Fruit fly (Drosophila melanogaster) whole organism, embryonic: ENCODE results near the gene org-1.
A peak's percentile ranks its signal among the peaks of the same experiment; 100 is the strongest.

ENCODE experiments used
- Atf-2 ChIP-seq: fragments of 200-800 bp; sonication (Bioruptor generic); optimal IDR thresholded peaks from 2 replicates; lab custom pipeline; 2016; ENCODE audit warnings: missing biosample characterization, missing genetic modification characterization
- Atf6 ChIP-seq: fragments of 200-800 bp; sonication (Bioruptor generic); IDR thresholded peaks from 2 replicates; pipeline ENCODE4 v1.3.6; 2022; ENCODE audit warnings: missing biosample characterization, missing genetic modification characterization
- CG10543 ChIP-seq: fragments of 200-800 bp; sonication (Bioruptor generic); optimal IDR thresholded peaks from 3 replicates; lab custom pipeline; 2017; ENCODE audit warnings: missing biosample characterization, mild to moderate bottlenecking, missing genetic modification characterization, moderate library complexity
- CG10959 ChIP-seq: fragments of 200-800 bp; sonication (Bioruptor generic); IDR thresholded peaks from 2 replicates; pipeline ENCODE4 v1.3.6; 2022; ENCODE audit warnings: missing biosample characterization, missing genetic modification characterization
- CG11398 ChIP-seq: fragments of 200-800 bp; sonication (Bioruptor generic); optimal IDR thresholded peaks from 2 replicates; lab custom pipeline; 2016; ENCODE audit warnings: missing biosample characterization, missing genetic modification characterization
- CG11560 ChIP-seq: fragments of 200-800 bp; sonication (Bioruptor generic); IDR thresholded peaks from 3 replicates; pipeline ENCODE4 v1.3.6; 2022; ENCODE audit warnings: missing biosample characterization, missing genetic modification characterization
- CG12155 ChIP-seq: fragments of 200-800 bp; sonication (Bioruptor generic); optimal IDR thresholded peaks from 3 replicates; lab custom pipeline; 2016; ENCODE audit warnings: missing biosample characterization, missing genetic modification characterization
- CG12236 ChIP-seq: fragments of 200-800 bp; sonication (Bioruptor generic); optimal IDR thresholded peaks from 2 replicates; lab custom pipeline; 2016; ENCODE audit warnings: missing biosample characterization, missing genetic modification characterization
- CG12769 ChIP-seq: fragments of 200-800 bp; sonication (Bioruptor generic); optimal IDR thresholded peaks from 2 replicates; lab custom pipeline; 2019; ENCODE audit warnings: missing biosample characterization, mild to moderate bottlenecking, missing genetic modification characterization, moderate library complexity
- CG14014 ChIP-seq: fragments of 200-800 bp; sonication (Bioruptor generic); IDR thresholded peaks from 2 replicates; pipeline ENCODE4 v1.3.6; 2022; ENCODE audit warnings: missing biosample characterization, missing genetic modification characterization
- CG16813 ChIP-seq: fragments of 200-800 bp; sonication (Bioruptor generic); IDR thresholded peaks from 3 replicates; pipeline ENCODE4 v1.3.6; 2022; ENCODE audit warnings: missing biosample characterization, missing genetic modification characterization; ENCODE audit not compliant: partially characterized antibody
- CG17802 ChIP-seq: fragments of 200-800 bp; sonication (Bioruptor generic); optimal IDR thresholded peaks from 2 replicates; lab custom pipeline; 2018; ENCODE audit warnings: missing biosample characterization, mild to moderate bottlenecking, missing genetic modification characterization, moderate library complexity
- CG17912 ChIP-seq: fragments of 200-800 bp; sonication (Bioruptor generic); optimal IDR thresholded peaks from 2 replicates; lab custom pipeline; 2018; ENCODE audit warnings: missing biosample characterization, mild to moderate bottlenecking, missing genetic modification characterization
- CG3995 ChIP-seq: fragments of 200-800 bp; sonication (Bioruptor generic); optimal IDR thresholded peaks from 3 replicates; lab custom pipeline; 2016; ENCODE audit warnings: missing biosample characterization, missing genetic modification characterization
- CG4617 ChIP-seq: fragments of 200-800 bp; sonication (Bioruptor generic); optimal IDR thresholded peaks from 3 replicates; lab custom pipeline; 2016; ENCODE audit warnings: missing biosample characterization, missing genetic modification characterization, borderline replicate concordance
- CG4707 ChIP-seq: fragments of 200-800 bp; sonication (Bioruptor generic); optimal IDR thresholded peaks from 2 replicates; lab custom pipeline; 2018; ENCODE audit warnings: missing biosample characterization, mild to moderate bottlenecking, missing genetic modification characterization, moderate library complexity
- CG6175 ChIP-seq: fragments of 200-800 bp; sonication (Bioruptor generic); IDR thresholded peaks from 3 replicates; pipeline ENCODE4 v1.3.6; 2022; ENCODE audit warnings: missing biosample characterization, missing genetic modification characterization
- CG7357 ChIP-seq: fragments of 200-800 bp; sonication (Bioruptor generic); IDR thresholded peaks from 3 replicates; pipeline ENCODE4 v1.3.6; 2022; ENCODE audit warnings: missing biosample characterization, missing genetic modification characterization
- CG9727 ChIP-seq: fragments of 200-800 bp; sonication (Bioruptor generic); optimal IDR thresholded peaks from 3 replicates; lab custom pipeline; 2017; ENCODE audit warnings: missing biosample characterization, mild to moderate bottlenecking, missing genetic modification characterization
- CG9797 ChIP-seq: fragments of 200-800 bp; sonication (Bioruptor generic); optimal IDR thresholded peaks from 3 replicates; lab custom pipeline; 2018; ENCODE audit warnings: missing biosample characterization, mild to moderate bottlenecking, missing genetic modification characterization
- Dbx ChIP-seq: fragments of 200-800 bp; sonication (Bioruptor generic); IDR thresholded peaks from 3 replicates; pipeline ENCODE4 v1.3.6; 2022; ENCODE audit warnings: missing biosample characterization, missing genetic modification characterization
- Doc2 ChIP-seq: fragments of 200-800 bp; sonication (Bioruptor generic); IDR thresholded peaks from 2 replicates; pipeline ENCODE4 v1.3.6; 2022; ENCODE audit warnings: missing biosample characterization, missing genetic modification characterization
- E2f1 ChIP-seq: fragments of 200-800 bp; sonication (Bioruptor generic); IDR thresholded peaks from 2 replicates; pipeline ENCODE4 v1.3.6; 2022; ENCODE audit warnings: missing biosample characterization, missing genetic modification characterization
- HmgD ChIP-seq: fragments of 200-800 bp; sonication (Bioruptor generic); optimal IDR thresholded peaks from 3 replicates; lab custom pipeline; 2016; ENCODE audit warnings: missing biosample characterization, missing genetic modification characterization
- Kr ChIP-seq: fragments of 200-800 bp; sonication (Bioruptor generic); optimal IDR thresholded peaks from 2 replicates; lab custom pipeline; 2017; ENCODE audit warnings: missing biosample characterization, mild to moderate bottlenecking, missing genetic modification characterization
- Mad ChIP-seq: fragments of 200-800 bp; sonication (Bioruptor generic); optimal IDR thresholded peaks from 2 replicates; lab custom pipeline; 2016; ENCODE audit warnings: missing biosample characterization, missing genetic modification characterization
- Med ChIP-seq: fragments of 200-800 bp; sonication (Bioruptor generic); peaks from one replicate; lab custom pipeline; 2016; ENCODE audit warnings: missing biosample characterization, missing genetic modification characterization, mild to moderate bottlenecking, inconsistent platforms, moderate library complexity
- Nf-YA ChIP-seq: fragments of 200-800 bp; sonication (Bioruptor generic); IDR thresholded peaks from 2 replicates; pipeline ENCODE4 v1.3.6; 2022; ENCODE audit warnings: missing biosample characterization, missing genetic modification characterization
- Oaz ChIP-seq: fragments of 200-800 bp; sonication (Bioruptor generic); IDR thresholded peaks from 2 replicates; pipeline ENCODE4 v1.3.6; 2022; ENCODE audit warnings: missing biosample characterization, missing genetic modification characterization
- Optix ChIP-seq: fragments of 200-800 bp; sonication (Bioruptor generic); IDR thresholded peaks from 3 replicates; pipeline ENCODE4 v1.3.6; 2022; ENCODE audit warnings: missing biosample characterization, missing genetic modification characterization
- TFAM ChIP-seq: fragments of 200-800 bp; sonication (Bioruptor generic); optimal IDR thresholded peaks from 2 replicates; lab custom pipeline; 2017; ENCODE audit warnings: missing biosample characterization, missing genetic modification characterization, inconsistent platforms
- ato ChIP-seq: fragments of 200-800 bp; sonication (Bioruptor generic); IDR thresholded peaks from 2 replicates; pipeline ENCODE4 v1.3.6; 2022; ENCODE audit warnings: missing biosample characterization, missing genetic modification characterization; ENCODE audit not compliant: partially characterized antibody
- az2 ChIP-seq: fragments of 200-800 bp; sonication (Bioruptor generic); optimal IDR thresholded peaks from 3 replicates; lab custom pipeline; 2016; ENCODE audit warnings: missing biosample characterization, missing genetic modification characterization
- fd64A ChIP-seq: fragments of 200-800 bp; sonication (Bioruptor generic); optimal IDR thresholded peaks from 3 replicates; lab custom pipeline; 2018; ENCODE audit warnings: missing biosample characterization, mild to moderate bottlenecking, missing genetic modification characterization
- gem ChIP-seq: fragments of 200-800 bp; sonication (Bioruptor generic); optimal IDR thresholded peaks from 2 replicates; lab custom pipeline; 2019; ENCODE audit warnings: missing biosample characterization, mild to moderate bottlenecking, missing genetic modification characterization, moderate library complexity
- grn ChIP-seq: fragments of 200-800 bp; sonication (Bioruptor generic); optimal IDR thresholded peaks from 3 replicates; lab custom pipeline; 2017; ENCODE audit warnings: missing biosample characterization, missing genetic modification characterization
- gro ChIP-seq: fragments of 200-800 bp; sonication (Bioruptor generic); optimal IDR thresholded peaks from 2 replicates; lab custom pipeline; 2016; ENCODE audit warnings: missing biosample characterization, missing genetic modification characterization
- lov ChIP-seq, 2 experiments: fragments of 200-800 bp in 1 of 2; fragments of >200 bp in 1 of 2; sonication (Bioruptor generic) in 1 of 2; IDR thresholded peaks in 1 of 2; optimal IDR thresholded peaks in 1 of 2; 2 replicates in 1 of 2; 3 replicates in 1 of 2; pipeline versions ENCODE4 v1.3.6 to Lab custom; 2017 to 2022; ENCODE audit warnings: missing biosample characterization in 1 of 2, missing genetic modification characterization in 1 of 2
- nerfin-1 ChIP-seq: fragments of 200-800 bp; sonication (Bioruptor generic); optimal IDR thresholded peaks from 3 replicates; lab custom pipeline; 2019; ENCODE audit warnings: missing biosample characterization, mild to moderate bottlenecking, missing genetic modification characterization, moderate library complexity
- nom ChIP-seq: fragments of 200-800 bp; sonication (Bioruptor generic); optimal IDR thresholded peaks from 2 replicates; lab custom pipeline; 2017; ENCODE audit warnings: missing biosample characterization, missing genetic modification characterization, mild to moderate bottlenecking, moderate library complexity, missing genetic modification reagents
- pb ChIP-seq: fragments of 200-800 bp; sonication (Bioruptor generic); optimal IDR thresholded peaks from 3 replicates; lab custom pipeline; 2016; ENCODE audit warnings: missing biosample characterization, missing genetic modification characterization
- ranshi ChIP-seq: fragments of 200-800 bp; sonication (Bioruptor generic); IDR thresholded peaks from 2 replicates; pipeline ENCODE4 v1.3.6; 2022; ENCODE audit warnings: missing biosample characterization, missing genetic modification characterization
- repo ChIP-seq: fragments of 200-800 bp; sonication (Bioruptor generic); optimal IDR thresholded peaks from 2 replicates; lab custom pipeline; 2016; ENCODE audit warnings: missing biosample characterization, missing genetic modification characterization
- ro ChIP-seq: fragments of 200-800 bp; sonication (Bioruptor generic); IDR thresholded peaks from 2 replicates; pipeline ENCODE4 v1.3.6; 2022; ENCODE audit warnings: missing biosample characterization, missing genetic modification characterization
- salm ChIP-seq: fragments of 200-800 bp; sonication (Bioruptor generic); optimal IDR thresholded peaks from 2 replicates; lab custom pipeline; 2018; ENCODE audit warnings: missing biosample characterization, mild to moderate bottlenecking, missing genetic modification characterization
- sens-2 ChIP-seq: fragments of 200-800 bp; sonication (Bioruptor generic); IDR thresholded peaks from 2 replicates; pipeline ENCODE4 v1.3.6; 2022; ENCODE audit warnings: missing biosample characterization, missing genetic modification characterization
- shn ChIP-seq: fragments of 200-800 bp; sonication (Bioruptor generic); optimal IDR thresholded peaks from 3 replicates; lab custom pipeline; 2016; ENCODE audit warnings: missing biosample characterization, missing genetic modification characterization
- stwl ChIP-seq: fragments of 200-800 bp; sonication (Bioruptor generic); optimal IDR thresholded peaks from 3 replicates; lab custom pipeline; 2018; ENCODE audit warnings: missing biosample characterization, mild to moderate bottlenecking, missing genetic modification characterization, moderate library complexity
- tgo ChIP-seq: fragments of 200-800 bp; sonication (Bioruptor generic); IDR thresholded peaks from 3 replicates; pipeline ENCODE4 v1.3.6; 2022; ENCODE audit warnings: missing biosample characterization, missing genetic modification characterization

org-1 gene

DNA sequence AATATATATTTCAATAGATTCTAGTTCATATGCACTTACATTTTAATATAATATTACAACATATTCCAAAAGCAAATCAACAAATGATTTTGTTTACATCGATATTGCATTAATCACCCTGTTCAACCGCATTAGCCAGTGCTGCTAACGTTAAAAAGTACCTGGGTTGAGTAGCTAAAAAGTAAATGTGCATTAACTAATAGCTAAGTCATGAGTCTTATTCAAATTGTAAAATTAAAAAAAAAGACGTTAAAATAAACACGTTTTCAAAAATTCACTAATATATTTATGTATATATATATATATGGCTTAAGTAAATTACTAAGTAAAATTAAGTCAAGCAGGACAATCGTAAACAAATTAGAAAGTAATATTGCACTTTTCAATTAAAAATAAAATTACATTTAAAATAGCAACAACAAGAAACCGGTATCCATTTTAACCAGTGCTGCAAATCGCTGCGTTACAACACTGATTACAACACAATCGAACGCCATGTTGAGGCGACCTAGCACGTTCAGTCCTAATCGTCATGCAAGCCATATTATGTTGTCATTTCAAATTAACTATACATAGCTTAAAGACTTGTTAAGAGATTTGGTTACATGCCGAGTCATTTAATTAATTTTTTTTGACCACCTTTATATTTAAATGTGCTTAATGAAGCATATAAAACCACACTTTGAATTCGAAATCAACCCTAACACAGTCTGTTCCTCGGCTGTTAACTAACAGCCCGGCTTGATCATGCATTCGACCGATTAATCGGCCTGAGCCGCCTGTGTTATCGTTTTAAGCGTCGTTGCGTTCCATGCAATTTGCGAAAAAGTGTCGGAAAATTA lies 56.5 kb downstream of the org-1 start, which contains the start of gene CG10555 (continued):
- peak; percentile 97 for TF ChIP-seq Med (GFP tag; lab: Kevin White, UChicago)
- peak; percentile 85 for TF ChIP-seq sens-2 (GFP tag; lab: Robert Waterston, UW)
- TF ChIP-seq tgo (GFP tag; lab: Robert Waterston, UW) = peak; percentile 90
- TF ChIP-seq CG17802 (tag; lab: Kevin White, UChicago) = peak; percentile 70
- TF ChIP-seq CG12155 (GFP tag; lab: Kevin White, UChicago) = peak; percentile 79
- TF ChIP-seq CG12769 (tag; lab: Kevin White, UChicago) = peak; percentile 86
- no peak for TF ChIP-seq nom (GFP tag; lab: Kevin White, UChicago)
- peak; percentile 86 for TF ChIP-seq CG7357 (GFP tag; lab: Robert Waterston, UW)
- TF ChIP-seq lov (optimal IDR thresholded peaks at IDR 0.05; lab: Kevin White, UChicago) = no peak
- peak; percentile 86 for TF ChIP-seq lov (GFP tag; IDR thresholded peaks at IDR 0.05; lab: Robert Waterston, UW)
- peak; percentile 53 for TF ChIP-seq CG3995 (GFP tag; lab: Kevin White, UChicago)
- TF ChIP-seq fd64A = no peak
- peak; percentile 51 for TF ChIP-seq ro
- TF ChIP-seq Optix (GFP tag; lab: Robert Waterston, UW) = peak; percentile 93
- TF ChIP-seq CG10543 (GFP tag; lab: Kevin White, UChicago) = peak; percentile 83
- peak; percentile 70 for TF ChIP-seq HmgD (GFP tag; lab: Kevin White, UChicago)
- no peak for TF ChIP-seq TFAM (GFP tag; lab: Kevin White, UChicago)
- peak; percentile 66 for TF ChIP-seq CG11398 (GFP tag; lab: Kevin White, UChicago)
- peak; percentile 95 for TF ChIP-seq shn (GFP tag; lab: Kevin White, UChicago)
- peak; percentile 83 for TF ChIP-seq CG16813 (GFP tag; lab: Robert Waterston, UW)
- no peak for TF ChIP-seq CG4707 (GFP tag; lab: Kevin White, UChicago)
- TF ChIP-seq CG11560 (tag; lab: Robert Waterston, UW) = peak; percentile 67; the same call in 2 of the 3 replicates
- TF ChIP-seq gem (tag; lab: Kevin White, UChicago) = peak; percentile 96
- peak; percentile 75 for TF ChIP-seq pb
- TF ChIP-seq ato (GFP tag; lab: Robert Waterston, UW) = peak; percentile 62; the same call in 1 of the 2 replicates
- no peak; the same call in 1 of the 2 replicates for TF ChIP-seq Nf-YA (GFP tag; lab: Robert Waterston, UW)
- peak; percentile 81 for TF ChIP-seq gro (GFP tag; lab: Kevin White, UChicago)
- peak; percentile 75 for TF ChIP-seq az2 (GFP tag; lab: Kevin White, UChicago)
- no peak for TF ChIP-seq Kr
- TF ChIP-seq Dbx (GFP tag; lab: Robert Waterston, UW) = peak; percentile 92
- TF ChIP-seq CG12236 = peak; percentile 70
- peak; percentile 90 for TF ChIP-seq Mad (GFP tag; lab: Kevin White, UChicago)
- peak; percentile 84 for TF ChIP-seq Atf-2 (GFP tag; lab: Kevin White, UChicago)
- peak; percentile 92 for TF ChIP-seq CG9727 (GFP tag; lab: Kevin White, UChicago)
- no peak for TF ChIP-seq grn (GFP tag; lab: Kevin White, UChicago)
- no peak for TF ChIP-seq salm (tag; lab: Kevin White, UChicago)
- peak; percentile 84 for TF ChIP-seq ranshi (GFP tag; lab: Robert Waterston, UW)
- peak; percentile 70; the same call in 1 of the 3 replicates for TF ChIP-seq CG6175 (GFP tag; lab: Robert Waterston, UW)
- TF ChIP-seq CG9797 = no peak
- TF ChIP-seq E2f1 (GFP tag; lab: Robert Waterston, UW) = peak; percentile 83
- peak; percentile 73 for TF ChIP-seq nerfin-1 (tag; lab: Kevin White, UChicago)
- TF ChIP-seq CG4617 (GFP tag; lab: Kevin White, UChicago) = peak; percentile 19
- TF ChIP-seq Doc2 = peak; percentile 57
- TF ChIP-seq CG14014 (GFP tag; lab: Robert Waterston, UW) = peak; percentile 73
- TF ChIP-seq Atf6 (GFP tag; lab: Robert Waterston, UW) = peak; percentile 91
- TF ChIP-seq stwl = peak; percentile 21
- TF ChIP-seq repo (GFP tag; lab: Kevin White, UChicago) = peak; percentile 87
- TF ChIP-seq CG17912 = peak; percentile 10
- peak; percentile 91 for TF ChIP-seq Oaz (GFP tag; lab: Robert Waterston, UW)
- peak; percentile 94 for TF ChIP-seq CG10959 (GFP tag; lab: Robert Waterston, UW)
